Fruit fly (Drosophila melanogaster): ENCODE results near the gene Uqcc1.

The Uqcc1 gene

dm6 chr3L:6957753-6958420 is at the start of gene Uqcc1, which contains the start of gene Surf1:
Gene Uqcc1, minus strand, starts transcription at chr3L:6958108.
Gene Surf1, plus strand, starts transcription at chr3L:6958346.
- TF ChIP-seq usp (GFP tag; optimal IDR thresholded peaks at IDR 0.05): no peak
- no peak for TF ChIP-seq psq (optimal IDR thresholded peaks at IDR 0.05)
- TF ChIP-seq pan (optimal IDR thresholded peaks at IDR 0.05): no peak
- no peak for TF ChIP-seq EcR (GFP tag; optimal IDR thresholded peaks at IDR 0.05)
- no peak for TF ChIP-seq Dll (optimal IDR thresholded peaks at IDR 0.05)
- no peak for TF ChIP-seq CG8478 (optimal IDR thresholded peaks at IDR 0.05)

dm6 chr3L:7006421-7006820 is 48.5 kb upstream of the Uqcc1 start:
- TF ChIP-seq CG8478 (optimal IDR thresholded peaks at IDR 0.05) (no peak), usp (GFP tag; optimal IDR thresholded peaks at IDR 0.05) (no peak), Dll (optimal IDR thresholded peaks at IDR 0.05) (no peak), pan (optimal IDR thresholded peaks at IDR 0.05) (no peak), EcR (GFP tag; optimal IDR thresholded peaks at IDR 0.05) (no peak), psq (optimal IDR thresholded peaks at IDR 0.05) (no peak)

dm6 chr3L:7003132-7003531 is 45.2 kb upstream of the Uqcc1 start:
- no peak for TF ChIP-seq EcR (GFP tag; optimal IDR thresholded peaks at IDR 0.05)
- no peak for TF ChIP-seq psq (optimal IDR thresholded peaks at IDR 0.05)
- TF ChIP-seq CG8478 (optimal IDR thresholded peaks at IDR 0.05): no peak
- no peak for TF ChIP-seq pan (optimal IDR thresholded peaks at IDR 0.05)
- TF ChIP-seq Dll (optimal IDR thresholded peaks at IDR 0.05): no peak
- no peak for TF ChIP-seq usp (GFP tag; optimal IDR thresholded peaks at IDR 0.05)

- TF ChIP-seq usp (GFP tag; optimal IDR thresholded peaks at IDR 0.05) (no peak), psq (optimal IDR thresholded peaks at IDR 0.05) (no peak), Dll (optimal IDR thresholded peaks at IDR 0.05) (no peak)
Measured at dm6 chr3L:7002355-7002754, 44.4 kb upstream of the Uqcc1 start.

- no peak for TF ChIP-seq CG8478 (optimal IDR thresholded peaks at IDR 0.05)
- no peak for TF ChIP-seq EcR (GFP tag; optimal IDR thresholded peaks at IDR 0.05)
- no peak for TF ChIP-seq usp (GFP tag; optimal IDR thresholded peaks at IDR 0.05)
Measured at dm6 chr3L:7001855-7002254, 43.9 kb upstream of the Uqcc1 start.

dm6 chr3L:6999993-7000392 is 42.1 kb upstream of the Uqcc1 start:
- TF ChIP-seq psq (optimal IDR thresholded peaks at IDR 0.05) (no peak), CG8478 (optimal IDR thresholded peaks at IDR 0.05) (no peak), pan (optimal IDR thresholded peaks at IDR 0.05) (no peak)

dm6 chr3L:6998692-6999091 is 40.8 kb upstream of the Uqcc1 start, which contains the start of gene Mp:
Gene Mp, plus strand, starts transcription at chr3L:6998843.
- TF ChIP-seq EcR (GFP tag; optimal IDR thresholded peaks at IDR 0.05) (no peak), psq (optimal IDR thresholded peaks at IDR 0.05) (no peak), Dll (optimal IDR thresholded peaks at IDR 0.05) (no peak), pan (optimal IDR thresholded peaks at IDR 0.05) (no peak)

- TF ChIP-seq usp (GFP tag; optimal IDR thresholded peaks at IDR 0.05) (no peak), Dll (optimal IDR thresholded peaks at IDR 0.05) (peak; percentile 73), psq (optimal IDR thresholded peaks at IDR 0.05) (no peak)
Measured at dm6 chr3L:6997410-6997809, 39.5 kb upstream of the Uqcc1 start.

dm6 chr3L:6996907-6997306 is 39.0 kb upstream of the Uqcc1 start:
- no peak for TF ChIP-seq Dll (optimal IDR thresholded peaks at IDR 0.05)
- TF ChIP-seq pan (optimal IDR thresholded peaks at IDR 0.05): no peak
- no peak for TF ChIP-seq CG8478 (optimal IDR thresholded peaks at IDR 0.05)
- no peak for TF ChIP-seq EcR (GFP tag; optimal IDR thresholded peaks at IDR 0.05)
- TF ChIP-seq usp (GFP tag; optimal IDR thresholded peaks at IDR 0.05): no peak
- no peak for TF ChIP-seq psq (optimal IDR thresholded peaks at IDR 0.05)

dm6 chr3L:6995364-6995749 is 37.4 kb upstream of the Uqcc1 start:
- TF ChIP-seq pan (optimal IDR thresholded peaks at IDR 0.05) (no peak), CG8478 (optimal IDR thresholded peaks at IDR 0.05) (no peak), usp (GFP tag; optimal IDR thresholded peaks at IDR 0.05) (no peak), EcR (GFP tag; optimal IDR thresholded peaks at IDR 0.05) (no peak), Dll (optimal IDR thresholded peaks at IDR 0.05) (no peak), psq (optimal IDR thresholded peaks at IDR 0.05) (no peak)

dm6 chr3L:6993350-6993749 is 35.4 kb upstream of the Uqcc1 start:
- TF ChIP-seq CG8478 (optimal IDR thresholded peaks at IDR 0.05) (no peak), EcR (GFP tag; optimal IDR thresholded peaks at IDR 0.05) (no peak), psq (optimal IDR thresholded peaks at IDR 0.05) (no peak), pan (optimal IDR thresholded peaks at IDR 0.05) (no peak)

- TF ChIP-seq CG8478 (optimal IDR thresholded peaks at IDR 0.05): no peak
- TF ChIP-seq EcR (GFP tag; optimal IDR thresholded peaks at IDR 0.05): no peak
Measured at dm6 chr3L:6990288-6990687, 32.4 kb upstream of the Uqcc1 start, which contains the start of gene bin. Gene bin, plus strand, starts transcription at chr3L:6990622.

dm6 chr3L:6988942-6989569 is 31.1 kb upstream of the Uqcc1 start:
- TF ChIP-seq CG8478 (optimal IDR thresholded peaks at IDR 0.05) (no peak), Dll (optimal IDR thresholded peaks at IDR 0.05) (no peak), usp (GFP tag; optimal IDR thresholded peaks at IDR 0.05) (no peak), EcR (GFP tag; optimal IDR thresholded peaks at IDR 0.05) (no peak), pan (optimal IDR thresholded peaks at IDR 0.05) (no peak), psq (optimal IDR thresholded peaks at IDR 0.05) (no peak)

Measured in whole organism.